Worm (Caenorhabditis elegans): ENCODE results near the gene str-187.

ce11 chrIV:17264714-17265113, 665 bp upstream of the str-187 start, which contains the start of gene F26D10.13:
- TF ChIP-seq hmg-11 (tag; optimal IDR thresholded peaks at IDR 0.05) (no peak), nhr-237 (tag; optimal IDR thresholded peaks at IDR 0.05) (no peak), ztf-11 (tag; optimal IDR thresholded peaks at IDR 0.05) (no peak), mdl-1 (tag; optimal IDR thresholded peaks at IDR 0.05) (no peak), ceh-9 (tag; optimal IDR thresholded peaks at IDR 0.05) (no peak), nhr-11 (tag; optimal IDR thresholded peaks at IDR 0.05) (no peak), egl-27 (tag; optimal IDR thresholded peaks at IDR 0.05) (no peak), nfya-1 (tag; optimal IDR thresholded peaks at IDR 0.05; ENCODE audit: insufficient read depth) (no peak), unc-39 (tag; optimal IDR thresholded peaks at IDR 0.05) (no peak), nhr-77 (tag; optimal IDR thresholded peaks at IDR 0.05) (no peak), pha-4 (tag; optimal IDR thresholded peaks at IDR 0.05) (no peak), elt-2 (tag; optimal IDR thresholded peaks at IDR 0.05) (no peak), pqm-1 (tag; optimal IDR thresholded peaks at IDR 0.05) (no peak)

Measured in whole organism, L3 larva.